Fruit fly (Drosophila melanogaster) whole organism, embryonic: ENCODE measurements around the gene Cep135.

ENCODE experiments used
- CG10267 ChIP-seq: fragments of 200-800 bp; sonication (Bioruptor generic); optimal IDR thresholded peaks from 2 replicates; lab custom pipeline; 2018; ENCODE audit warnings: missing biosample characterization, mild to moderate bottlenecking, missing genetic modification characterization, moderate library complexity
- CG10979 ChIP-seq: fragments of 200-800 bp; sonication (Bioruptor generic); optimal IDR thresholded peaks from 2 replicates; lab custom pipeline; 2018; ENCODE audit warnings: missing biosample characterization, mild to moderate bottlenecking, missing genetic modification characterization, moderate library complexity
- CG12391 ChIP-seq: fragments of 200-800 bp; sonication (Bioruptor generic); optimal IDR thresholded peaks from 3 replicates; lab custom pipeline; 2018; ENCODE audit warnings: missing biosample characterization, mild to moderate bottlenecking, missing genetic modification characterization, moderate library complexity
- CG1529 ChIP-seq: fragments of 200-800 bp; sonication (Bioruptor generic); optimal IDR thresholded peaks from 3 replicates; lab custom pipeline; 2018; ENCODE audit warnings: missing biosample characterization, missing genetic modification characterization
- CG15479 ChIP-seq: fragments of 200-800 bp; sonication (Bioruptor generic); optimal IDR thresholded peaks from 3 replicates; lab custom pipeline; 2019; ENCODE audit warnings: missing biosample characterization, mild to moderate bottlenecking, missing genetic modification characterization, moderate library complexity
- CG15601 ChIP-seq: fragments of 200-800 bp; sonication (Bioruptor generic); optimal IDR thresholded peaks from 3 replicates; lab custom pipeline; 2019; ENCODE audit warnings: missing biosample characterization, mild to moderate bottlenecking, missing genetic modification characterization, moderate library complexity
- CG1602 ChIP-seq: fragments of 200-800 bp; sonication (Bioruptor generic); optimal IDR thresholded peaks from 3 replicates; lab custom pipeline; 2016; ENCODE audit warnings: missing biosample characterization, missing genetic modification characterization
- CG17361 ChIP-seq: fragments of 200-800 bp; sonication (Bioruptor generic); IDR thresholded peaks from 3 replicates; pipeline ENCODE4 v1.3.6; 2022; ENCODE audit warnings: missing biosample characterization, missing genetic modification characterization
- CG17612 ChIP-seq: fragments of 200-800 bp; sonication (Bioruptor generic); IDR thresholded peaks from 2 replicates; pipeline ENCODE4 v1.3.6; 2022; ENCODE audit warnings: missing biosample characterization, missing genetic modification characterization
- CG2116 ChIP-seq: fragments of 200-800 bp; sonication (Bioruptor generic); optimal IDR thresholded peaks from 3 replicates; lab custom pipeline; 2018; ENCODE audit warnings: missing biosample characterization, mild to moderate bottlenecking, missing genetic modification characterization
- CG2202 ChIP-seq: fragments of 200-800 bp; sonication (Bioruptor generic); optimal IDR thresholded peaks from 2 replicates; lab custom pipeline; 2018; ENCODE audit warnings: missing biosample characterization, mild to moderate bottlenecking, missing genetic modification characterization
- CG31441 ChIP-seq: fragments of 200-800 bp; sonication (Bioruptor generic); IDR thresholded peaks from 2 replicates; pipeline ENCODE4 v1.3.6; 2022; ENCODE audit warnings: missing biosample characterization, missing genetic modification characterization
- CG3726 ChIP-seq: fragments of 200-800 bp; sonication (Bioruptor generic); IDR thresholded peaks from 3 replicates; pipeline ENCODE4, ENCODE4 v1.3.6; 2022; ENCODE audit warnings: missing biosample characterization, missing genetic modification characterization
- CG4617 ChIP-seq: fragments of 200-800 bp; sonication (Bioruptor generic); optimal IDR thresholded peaks from 3 replicates; lab custom pipeline; 2016; ENCODE audit warnings: missing biosample characterization, missing genetic modification characterization, borderline replicate concordance
- CG6254 ChIP-seq: fragments of 200-800 bp; sonication (Bioruptor generic); optimal IDR thresholded peaks from 3 replicates; lab custom pipeline; 2017; ENCODE audit warnings: mild to moderate bottlenecking, missing biosample characterization, missing genetic modification reagents, missing genetic modification characterization
- CG6272 ChIP-seq: fragments of 200-800 bp; sonication (Bioruptor generic); IDR thresholded peaks from 2 replicates; pipeline ENCODE4 v1.3.6; 2022; ENCODE audit warnings: missing biosample characterization, missing genetic modification characterization
- CG6689 ChIP-seq: fragments of 200-800 bp; sonication (Bioruptor generic); IDR thresholded peaks from 2 replicates; pipeline ENCODE4 v1.3.6; 2022; ENCODE audit warnings: missing biosample characterization, missing genetic modification characterization
- CG7786 ChIP-seq: fragments of 200-800 bp; sonication (Bioruptor generic); optimal IDR thresholded peaks from 2 replicates; lab custom pipeline; 2016; ENCODE audit warnings: missing biosample characterization, missing genetic modification characterization
- CG8924 ChIP-seq: fragments of 200-800 bp; optimal IDR thresholded peaks from 3 replicates; lab custom pipeline; 2019; ENCODE audit warnings: missing biosample characterization, mild to moderate bottlenecking, missing genetic modification characterization, moderate library complexity
- CG9727 ChIP-seq: fragments of 200-800 bp; sonication (Bioruptor generic); optimal IDR thresholded peaks from 3 replicates; lab custom pipeline; 2017; ENCODE audit warnings: missing biosample characterization, mild to moderate bottlenecking, missing genetic modification characterization
- D19A ChIP-seq: fragments of 200-800 bp; optimal IDR thresholded peaks from 3 replicates; lab custom pipeline; 2019; ENCODE audit warnings: missing biosample characterization, mild to moderate bottlenecking, missing genetic modification characterization, moderate library complexity
- Dip3 ChIP-seq: fragments of 200-800 bp; sonication (Bioruptor generic); optimal IDR thresholded peaks from 3 replicates; lab custom pipeline; 2016; ENCODE audit warnings: missing biosample characterization, missing genetic modification characterization
- ERR ChIP-seq: fragments of 200-800 bp; sonication (Bioruptor generic); optimal IDR thresholded peaks from 2 replicates; lab custom pipeline; 2016; ENCODE audit warnings: missing biosample characterization, missing genetic modification characterization
- Eip74EF ChIP-seq, 2 experiments: fragments of 200-800 bp in 1 of 2; fragments of >200 bp in 1 of 2; sonication (Bioruptor generic) in 1 of 2; optimal IDR thresholded peaks; 2 replicates each; lab custom pipeline; 2017 to 2019; ENCODE audit warnings: missing biosample characterization in 2 of 2, missing genetic modification characterization in 2 of 2, mild to moderate bottlenecking in 1 of 2, moderate library complexity in 1 of 2
- Hr3 ChIP-seq: fragments of 200-800 bp; sonication (Bioruptor generic); optimal IDR thresholded peaks from 3 replicates; lab custom pipeline; 2016; ENCODE audit warnings: missing biosample characterization, missing genetic modification characterization
- Hr78 ChIP-seq, 2 experiments: fragments of 200-800 bp in 1 of 2; fragments of >200 bp in 1 of 2; sonication (Bioruptor generic) in 1 of 2; optimal IDR thresholded peaks; 2 replicates each; lab custom pipeline; 2017 to 2019; ENCODE audit warnings: missing biosample characterization in 2 of 2, missing genetic modification characterization in 2 of 2, mild to moderate bottlenecking in 1 of 2, moderate library complexity in 1 of 2
- PHDP ChIP-seq: fragments of 200-800 bp; sonication (Bioruptor generic); optimal IDR thresholded peaks from 3 replicates; lab custom pipeline; 2018; ENCODE audit warnings: missing biosample characterization, mild to moderate bottlenecking, missing genetic modification characterization, moderate library complexity
- Ptx1 ChIP-seq: fragments of 200-800 bp; sonication (Bioruptor generic); IDR thresholded peaks from 2 replicates; pipeline ENCODE4 v1.3.6; 2022; ENCODE audit warnings: missing biosample characterization, missing genetic modification characterization
- Sox100B ChIP-seq: fragments of 200-800 bp; sonication (Bioruptor generic); optimal IDR thresholded peaks from 3 replicates; lab custom pipeline; 2018; ENCODE audit warnings: missing biosample characterization, mild to moderate bottlenecking, missing genetic modification characterization
- Sox102F ChIP-seq: fragments of 200-800 bp; sonication (Bioruptor generic); optimal IDR thresholded peaks from 2 replicates; lab custom pipeline; 2018; ENCODE audit warnings: missing biosample characterization, mild to moderate bottlenecking, missing genetic modification characterization, moderate library complexity
- Ssrp ChIP-seq: fragments of 200-800 bp; sonication (Bioruptor generic); optimal IDR thresholded peaks from 2 replicates; lab custom pipeline; 2018; ENCODE audit warnings: missing biosample characterization, mild to moderate bottlenecking, missing genetic modification characterization, moderate library complexity
- Xrp1 ChIP-seq: fragments of 200-800 bp; sonication (Bioruptor generic); IDR thresholded peaks from 2 replicates; pipeline ENCODE4 v1.3.6; 2022; ENCODE audit warnings: missing biosample characterization, missing genetic modification characterization
- chinmo ChIP-seq: fragments of 200-800 bp; sonication (Bioruptor generic); IDR thresholded peaks from 4 replicates; pipeline ENCODE4 v1.3.6; 2022; ENCODE audit warnings: missing biosample characterization, missing genetic modification characterization; ENCODE audit not compliant: partially characterized antibody
- fd96Cb ChIP-seq: fragments of 200-800 bp; sonication (Bioruptor generic); optimal IDR thresholded peaks from 2 replicates; lab custom pipeline; 2018; ENCODE audit warnings: missing biosample characterization, mild to moderate bottlenecking, missing genetic modification characterization, moderate library complexity
- gem ChIP-seq: fragments of 200-800 bp; sonication (Bioruptor generic); optimal IDR thresholded peaks from 2 replicates; lab custom pipeline; 2019; ENCODE audit warnings: missing biosample characterization, mild to moderate bottlenecking, missing genetic modification characterization, moderate library complexity
- grau ChIP-seq: fragments of 200-800 bp; optimal IDR thresholded peaks from 3 replicates; lab custom pipeline; 2019; ENCODE audit warnings: missing biosample characterization, mild to moderate bottlenecking, missing genetic modification characterization, moderate library complexity
- hb ChIP-seq: fragments of 200-800 bp; sonication (Bioruptor generic); IDR thresholded peaks from 3 replicates; pipeline ENCODE4 v1.3.6; 2022; ENCODE audit warnings: missing biosample characterization, missing genetic modification characterization; ENCODE audit not compliant: partially characterized antibody
- ken ChIP-seq: fragments of 200-800 bp; sonication (Bioruptor generic); IDR thresholded peaks from 3 replicates; pipeline ENCODE4 v1.3.6; 2022; ENCODE audit warnings: missing biosample characterization, missing genetic modification characterization
- lola ChIP-seq, 3 experiments: fragments of >200 bp in 2 of 3; fragments of 200-800 bp in 1 of 3; sonication (Bioruptor generic) in 1 of 3; optimal IDR thresholded peaks; 2 replicates each; lab custom pipeline; 2017 to 2019; ENCODE audit warnings: missing biosample characterization in 3 of 3, missing genetic modification characterization in 3 of 3, mild to moderate bottlenecking in 1 of 3, moderate library complexity in 1 of 3
- mld ChIP-seq: fragments of 200-800 bp; sonication (Bioruptor generic); IDR thresholded peaks from 3 replicates; pipeline ENCODE4 v1.3.6; 2022; ENCODE audit warnings: missing biosample characterization, missing genetic modification characterization; ENCODE audit not compliant: partially characterized antibody
- nerfin-1 ChIP-seq: fragments of 200-800 bp; sonication (Bioruptor generic); optimal IDR thresholded peaks from 3 replicates; lab custom pipeline; 2019; ENCODE audit warnings: missing biosample characterization, mild to moderate bottlenecking, missing genetic modification characterization, moderate library complexity
- nmo ChIP-seq: fragments of 200-800 bp; sonication (Bioruptor generic); optimal IDR thresholded peaks from 2 replicates; lab custom pipeline; 2018; ENCODE audit warnings: missing biosample characterization, mild to moderate bottlenecking, missing genetic modification characterization, moderate library complexity
- p53 ChIP-seq: fragments of 200-800 bp; sonication (Bioruptor generic); optimal IDR thresholded peaks from 2 replicates; lab custom pipeline; 2016; ENCODE audit warnings: missing biosample characterization, missing genetic modification characterization
- ranshi ChIP-seq: fragments of 200-800 bp; sonication (Bioruptor generic); IDR thresholded peaks from 2 replicates; pipeline ENCODE4 v1.3.6; 2022; ENCODE audit warnings: missing biosample characterization, missing genetic modification characterization
- row ChIP-seq: fragments of 200-800 bp; sonication (Bioruptor generic); IDR thresholded peaks from 3 replicates; pipeline ENCODE4 v1.3.6; 2022; ENCODE audit warnings: missing biosample characterization, missing genetic modification characterization
- schlank ChIP-seq: fragments of 200-800 bp; sonication (Bioruptor generic); optimal IDR thresholded peaks from 2 replicates; lab custom pipeline; 2018; ENCODE audit warnings: missing biosample characterization, mild to moderate bottlenecking, missing genetic modification characterization
- sima ChIP-seq: fragments of 200-800 bp; sonication (Bioruptor generic); optimal IDR thresholded peaks from 2 replicates; lab custom pipeline; 2016; ENCODE audit warnings: missing biosample characterization, missing genetic modification characterization
- slou ChIP-seq: fragments of 200-800 bp; sonication (Bioruptor generic); optimal IDR thresholded peaks from 3 replicates; lab custom pipeline; 2016; ENCODE audit warnings: missing biosample characterization, missing genetic modification characterization
- trem ChIP-seq: fragments of 200-800 bp; optimal IDR thresholded peaks from 3 replicates; lab custom pipeline; 2019; ENCODE audit warnings: missing biosample characterization, mild to moderate bottlenecking, missing genetic modification characterization, moderate library complexity

Cep135 gene

dm6 chr3L:15174823-15175222 lies 58.3 kb downstream of the Cep135 start (continued):
- TF ChIP-seq CG17612 (GFP tag; lab: Robert Waterston, UW) (no peak), Xrp1 (GFP tag; lab: Robert Waterston, UW) (peak; percentile 21; the same call in 1 of the 2 replicates), CG10267 (tag; lab: Kevin White, UChicago) (peak; percentile 13), CG6689 (GFP tag; lab: Robert Waterston, UW) (peak; percentile 47; the same call in 1 of the 2 replicates), CG2116 (no peak), row (0 out of 3 replicates have a peak, but pooled peaks have one; percentile 10), hb (GFP tag; lab: Robert Waterston, UW) (no peak), nmo (peak; percentile 69), CG2202 (peak; percentile 3), slou (no peak), grau (tag; lab: Kevin White, UChicago) (peak; percentile 56), CG6272 (GFP tag; lab: Robert Waterston, UW) (no peak), Sox100B (GFP tag; lab: Kevin White, UChicago) (peak; percentile 17), CG15479 (no peak), Eip74EF (GFP tag; optimal IDR thresholded peaks at IDR 0.05; lab: Kevin White, UChicago) (peak in 1 of 2 experiments; percentile 13), Ssrp (tag; lab: Kevin White, UChicago) (peak; percentile 49), CG4617 (GFP tag; lab: Kevin White, UChicago) (no peak), Hr78 (GFP tag; optimal IDR thresholded peaks at IDR 0.05; lab: Kevin White, UChicago) (peak in 1 of 2 experiments; percentile 20), CG10979 (tag; lab: Kevin White, UChicago) (peak; percentile 83), Dip3 (no peak), CG9727 (peak; percentile 54), Ptx1 (GFP tag; lab: Robert Waterston, UW) (no peak), ranshi (GFP tag; lab: Robert Waterston, UW) (no peak), PHDP (tag; lab: Kevin White, UChicago) (no peak), CG6254 (GFP tag; lab: Kevin White, UChicago) (peak; percentile 2), mld (GFP tag; lab: Robert Waterston, UW) (no peak), CG8924 (tag; lab: Kevin White, UChicago) (peak; percentile 23), CG3726 (GFP tag; lab: Robert Waterston, UW) (no peak), Sox102F (GFP tag; lab: Kevin White, UChicago) (peak; percentile 41), schlank (tag; lab: Kevin White, UChicago) (no peak), nerfin-1 (peak; percentile 21), lola (GFP tag; optimal IDR thresholded peaks at IDR 0.05; lab: Kevin White, UChicago) (peak in 1 of 3 experiments; percentile 84), chinmo (GFP tag; lab: Robert Waterston, UW) (no peak), CG15601 (peak; percentile 43), trem (tag; lab: Kevin White, UChicago) (peak; percentile 59), CG7786 (GFP tag; lab: Kevin White, UChicago) (no peak), CG31441 (GFP tag; lab: Robert Waterston, UW) (peak; percentile 70), ERR (GFP tag; lab: Kevin White, UChicago) (no peak), gem (peak; percentile 64), D19A (peak; percentile 55), CG12391 (tag; lab: Kevin White, UChicago) (peak; percentile 45), CG1529 (GFP tag; lab: Kevin White, UChicago) (no peak), fd96Cb (tag; lab: Kevin White, UChicago) (peak; percentile 20), ken (GFP tag; lab: Robert Waterston, UW) (no peak), CG1602 (GFP tag; lab: Kevin White, UChicago) (peak; percentile 23), sima (GFP tag; lab: Kevin White, UChicago) (no peak), p53 (no peak), Hr3 (peak; percentile 14), CG17361 (GFP tag; lab: Robert Waterston, UW) (peak; percentile 77)
